Fruit fly (Drosophila melanogaster): ENCODE measurements around the gene Gr64c.

DNA sequence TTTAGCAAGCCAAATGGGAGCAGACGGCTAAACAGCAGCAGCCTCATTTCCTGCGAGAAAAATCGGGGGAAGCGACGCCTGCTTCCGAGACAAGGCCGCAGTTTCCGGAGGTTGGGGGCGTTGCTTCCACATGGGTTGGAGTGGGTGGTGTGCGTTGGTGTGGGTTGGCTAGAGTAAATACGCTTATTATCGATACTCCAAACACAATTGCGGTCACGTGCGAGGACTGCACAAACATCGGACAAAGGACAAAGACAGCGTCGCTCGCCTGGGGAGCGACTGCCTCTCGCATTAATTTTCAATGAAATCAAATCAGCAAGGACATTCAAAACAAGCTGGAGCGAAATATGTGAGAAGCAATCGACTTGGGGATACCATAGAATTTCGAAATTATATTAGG is 52.8 kb downstream of the Gr64c start:
- TF ChIP-seq CG11617 (GFP tag; optimal IDR thresholded peaks at IDR 0.05), result no peak
- TF ChIP-seq kay (GFP tag; ENCODE audit: borderline replicate concordance), result no peak
- no peak for TF ChIP-seq CG1620 (GFP tag; optimal IDR thresholded peaks at IDR 0.05)
- no peak for TF ChIP-seq toe (GFP tag; optimal IDR thresholded peaks at IDR 0.05)
